Worm (Caenorhabditis elegans): ENCODE measurements around the gene tomm-7.
A peak's percentile ranks its signal among the peaks of the same experiment; 100 is the strongest.

tomm-7 gene

DNA sequence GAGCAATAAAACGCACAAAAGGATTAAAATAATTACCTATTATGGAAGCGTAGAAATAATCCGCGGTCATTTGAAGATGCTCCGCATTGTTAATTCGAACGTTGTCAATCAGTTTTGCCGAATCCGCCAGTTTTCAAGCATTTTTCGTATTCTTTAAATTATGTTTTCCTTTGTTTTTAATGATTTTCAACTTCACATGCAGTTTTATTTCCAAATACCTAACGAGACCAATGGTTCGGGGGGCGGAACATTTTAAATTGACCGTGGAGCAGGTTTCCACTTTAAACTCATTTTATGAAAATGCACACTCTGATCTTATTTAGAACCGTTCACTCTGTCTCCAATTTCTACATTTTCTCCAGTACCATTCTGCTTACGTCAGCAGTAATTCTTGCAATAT lies 35.3 kb downstream of the tomm-7 start, which contains the start of gene ZK688.4:
TSS of gene ZK688.4 (plus strand) at position 301 of the 400 bp plus-strand sequence.
- no peak for TF ChIP-seq tlf-1 (GFP tag; optimal IDR thresholded peaks at IDR 0.05)
- no peak for TF ChIP-seq F22D6.2 (tag; optimal IDR thresholded peaks at IDR 0.05)
- TF ChIP-seq ztf-6 (GFP tag; IDR thresholded peaks at IDR 0.05): no peak
- no peak for TF ChIP-seq ztf-18 (tag; optimal IDR thresholded peaks at IDR 0.05)
- TF ChIP-seq hsf-1 (GFP tag; IDR thresholded peaks at IDR 0.05): no peak
- TF ChIP-seq snpc-3.4 (tag; optimal IDR thresholded peaks at IDR 0.05): no peak
- no peak for TF ChIP-seq Y56A3A.18 (GFP tag; IDR thresholded peaks at IDR 0.05)
- no peak for TF ChIP-seq Y95B8A.8 (GFP tag; IDR thresholded peaks at IDR 0.05)
- TF ChIP-seq tbp1 (GFP tag; optimal IDR thresholded peaks at IDR 0.05): no peak
- no peak for TF ChIP-seq B0261.1 (tag; optimal IDR thresholded peaks at IDR 0.05)
- no peak for TF ChIP-seq ceh-27 (GFP tag; optimal IDR thresholded peaks at IDR 0.05)
- no peak for TF ChIP-seq fkh-3 (tag; optimal IDR thresholded peaks at IDR 0.05)
- TF ChIP-seq somi-1 (GFP tag; optimal IDR thresholded peaks at IDR 0.05): no peak
- TF ChIP-seq unc-130 (GFP tag; optimal IDR thresholded peaks at IDR 0.05): no peak
- TF ChIP-seq ceh-91 (GFP tag; IDR thresholded peaks at IDR 0.05): no peak
- TF ChIP-seq chd-7 (tag; optimal IDR thresholded peaks at IDR 0.05): no peak

DNA sequence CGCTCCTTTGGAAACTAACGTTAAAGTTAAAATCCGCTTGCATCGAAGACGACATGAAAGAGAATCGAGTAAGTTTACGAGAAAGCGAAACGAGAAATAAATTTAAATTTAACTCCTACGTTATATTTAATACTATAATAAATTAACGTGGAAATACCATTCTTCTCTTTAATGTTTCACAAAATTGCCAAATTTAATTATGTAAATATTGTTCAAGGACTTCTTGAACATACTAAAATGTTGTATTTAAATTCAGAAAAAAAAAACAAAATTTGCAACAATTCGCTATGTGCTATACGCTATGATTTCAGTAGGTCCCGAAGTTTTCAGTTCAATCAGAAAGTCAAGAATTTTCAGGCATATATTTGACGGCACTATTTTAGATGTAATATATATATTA lies 37.5 kb downstream of the tomm-7 start, which contains the start of gene ZK688.10:
TSS of gene ZK688.10 (minus strand) at position 101 of the 400 bp plus-strand sequence.
- TF ChIP-seq hlh-26 (GFP tag; conservative IDR thresholded peaks at IDR 0.05) (no peak), nhr-179 (tag; optimal IDR thresholded peaks at IDR 0.05) (no peak), ztf-6 (GFP tag; IDR thresholded peaks at IDR 0.05) (no peak), let-526 (GFP tag; IDR thresholded peaks at IDR 0.05) (no peak), athp-1 (tag; optimal IDR thresholded peaks at IDR 0.05) (no peak), ceh-58 (GFP tag; IDR thresholded peaks at IDR 0.05) (no peak), ztf-3 (GFP tag; optimal IDR thresholded peaks at IDR 0.05) (no peak), tbx-9 (tag; optimal IDR thresholded peaks at IDR 0.05; ENCODE audit: borderline replicate concordance) (no peak), hmg-20 (GFP tag; IDR thresholded peaks at IDR 0.05) (no peak), chd-7 (tag; optimal IDR thresholded peaks at IDR 0.05) (no peak), egl-44 (GFP tag; IDR thresholded peaks at IDR 0.05) (no peak), Y95B8A.8 (GFP tag; IDR thresholded peaks at IDR 0.05) (no peak), K12H6.12 (tag; optimal IDR thresholded peaks at IDR 0.05) (no peak), egl-18 (GFP tag; IDR thresholded peaks at IDR 0.05) (no peak), sea-2 (GFP tag; IDR thresholded peaks at IDR 0.05) (no peak)

DNA sequence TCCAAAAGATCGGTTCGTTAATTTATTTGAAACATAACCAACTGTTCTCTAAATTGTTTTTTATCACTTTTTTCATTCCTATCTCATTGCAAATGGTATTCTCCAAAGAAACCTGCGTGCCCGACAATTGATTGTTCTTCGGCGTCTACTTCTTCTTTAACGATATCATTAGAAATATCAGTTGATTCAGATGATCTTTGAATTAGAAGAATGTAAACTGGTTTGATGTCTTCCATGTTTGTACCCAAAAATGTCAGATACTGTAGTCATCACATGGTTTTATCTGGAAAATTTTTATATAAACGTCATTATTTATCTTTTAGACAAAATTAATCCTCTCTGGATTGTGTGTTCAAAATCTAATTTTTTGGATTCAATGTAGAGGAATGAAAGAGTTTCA lies 38.3 kb downstream of the tomm-7 start:
- peak; percentile 19 for TF ChIP-seq somi-1 (GFP tag; optimal IDR thresholded peaks at IDR 0.05)
- no peak for TF ChIP-seq xnd-1 (tag; optimal IDR thresholded peaks at IDR 0.05)

DNA sequence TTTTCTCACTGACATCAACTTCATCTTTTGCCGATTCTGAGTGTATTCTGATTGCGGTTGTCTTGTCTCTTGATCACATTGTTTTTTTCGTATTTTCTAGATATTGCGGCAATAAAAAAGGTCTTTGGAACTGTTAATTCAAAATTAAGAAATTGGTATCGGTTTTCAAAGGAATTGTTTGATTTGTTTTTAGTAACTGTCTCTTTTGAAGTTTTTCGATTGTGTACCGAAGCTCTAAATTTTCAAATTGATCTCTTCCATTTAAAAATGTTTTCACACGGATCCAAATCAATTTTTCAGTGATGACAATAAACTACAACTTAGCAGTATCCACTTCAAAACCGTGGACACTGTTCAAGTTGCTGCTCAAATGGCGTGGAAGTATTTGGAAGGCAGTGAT lies 41.3 kb downstream of the tomm-7 start, which contains the start of gene best-24:
TSS of gene best-24 (plus strand) at position 301 of the 400 bp plus-strand sequence.
- TF ChIP-seq snpc-1.1 (tag; optimal IDR thresholded peaks at IDR 0.05; ENCODE audit: insufficient read depth) (no peak), snpc-3.4 (tag; optimal IDR thresholded peaks at IDR 0.05) (no peak), F57C9.4 (tag; optimal IDR thresholded peaks at IDR 0.05) (no peak), F39B2.1 (GFP tag; IDR thresholded peaks at IDR 0.05) (no peak), F57A8.1 (GFP tag; optimal IDR thresholded peaks at IDR 0.05) (no peak), ztf-3 (GFP tag; optimal IDR thresholded peaks at IDR 0.05) (no peak), somi-1 (GFP tag; optimal IDR thresholded peaks at IDR 0.05) (no peak)

DNA sequence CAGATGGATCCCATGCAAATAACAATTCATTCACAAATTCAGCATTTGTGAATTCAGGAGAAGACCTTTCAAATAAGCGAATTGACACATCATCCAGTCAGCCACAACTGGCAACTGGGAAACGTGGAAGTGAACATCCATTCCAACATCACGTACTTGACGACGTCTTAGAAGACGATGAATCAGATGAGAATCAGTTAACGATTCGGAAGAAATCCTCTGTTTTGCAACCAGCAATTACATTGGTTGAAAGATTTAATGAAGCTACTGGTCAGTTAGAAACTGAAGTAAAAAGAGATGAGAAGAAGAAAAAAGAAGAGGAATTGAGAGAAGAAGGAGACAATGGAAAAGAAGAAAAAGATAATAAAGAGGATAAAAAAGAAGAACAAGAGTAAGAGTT lies 44.0 kb downstream of the tomm-7 start:
- TF ChIP-seq attf-6 (GFP tag; IDR thresholded peaks at IDR 0.05) (no peak), hsf-1 (GFP tag; IDR thresholded peaks at IDR 0.05) (no peak), T26A5.8 (tag; optimal IDR thresholded peaks at IDR 0.05) (no peak), F55B11.4 (tag; optimal IDR thresholded peaks at IDR 0.05; ENCODE audit: borderline replicate concordance, insufficient read depth) (no peak), madf-10 (tag; optimal IDR thresholded peaks at IDR 0.05) (no peak), B0336.3 (GFP tag; IDR thresholded peaks at IDR 0.05) (no peak), F57A8.1 (GFP tag; optimal IDR thresholded peaks at IDR 0.05) (no peak), mes-4 (tag; optimal IDR thresholded peaks at IDR 0.05) (no peak), F37B4.10 (GFP tag; IDR thresholded peaks at IDR 0.05) (no peak), aptf-2 (GFP tag; conservative IDR thresholded peaks at IDR 0.05) (no peak), K11D2.4 (GFP tag; IDR thresholded peaks at IDR 0.05) (no peak), F23B12.7 (tag; optimal IDR thresholded peaks at IDR 0.05; ENCODE audit: insufficient read depth) (no peak), egrh-3 (GFP tag; IDR thresholded peaks at IDR 0.05) (no peak)
